Worm (Caenorhabditis elegans): ENCODE results near the gene srbc-60.

DNA sequence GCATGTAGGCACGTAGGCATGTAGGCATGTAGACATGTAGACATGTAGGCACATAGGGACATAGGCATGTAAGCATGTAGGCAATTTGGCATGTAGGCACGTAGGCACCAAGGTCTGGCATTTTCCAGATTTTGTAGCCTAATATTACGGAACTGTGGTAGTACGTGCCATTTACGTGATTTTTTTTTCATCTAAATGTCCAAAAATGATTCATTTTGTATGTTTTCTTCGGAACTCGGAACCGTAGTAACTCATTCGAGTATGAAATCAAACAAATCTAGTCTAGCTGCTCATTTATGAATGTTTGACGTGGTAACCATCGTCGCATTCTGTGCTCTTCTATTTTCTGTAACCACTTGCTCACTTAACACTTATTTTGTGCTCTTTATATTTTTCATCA is 1.8 kb upstream of the srbc-60 start, which contains the start of gene srbc-59:
- TF ChIP-seq akir-1 (GFP tag; optimal IDR thresholded peaks at IDR 0.05) (no peak), pha-4 (tag; optimal IDR thresholded peaks at IDR 0.05) (no peak), snpc-4 (GFP tag; optimal IDR thresholded peaks at IDR 0.05) (no peak), snpc-4 (tag; optimal IDR thresholded peaks at IDR 0.05) (no peak), hmg-1.2 (GFP tag; IDR thresholded peaks at IDR 0.05) (no peak)

Measured in whole organism, young adult.